Worm (Caenorhabditis elegans): ENCODE data around the gene ZK945.6.

DNA sequence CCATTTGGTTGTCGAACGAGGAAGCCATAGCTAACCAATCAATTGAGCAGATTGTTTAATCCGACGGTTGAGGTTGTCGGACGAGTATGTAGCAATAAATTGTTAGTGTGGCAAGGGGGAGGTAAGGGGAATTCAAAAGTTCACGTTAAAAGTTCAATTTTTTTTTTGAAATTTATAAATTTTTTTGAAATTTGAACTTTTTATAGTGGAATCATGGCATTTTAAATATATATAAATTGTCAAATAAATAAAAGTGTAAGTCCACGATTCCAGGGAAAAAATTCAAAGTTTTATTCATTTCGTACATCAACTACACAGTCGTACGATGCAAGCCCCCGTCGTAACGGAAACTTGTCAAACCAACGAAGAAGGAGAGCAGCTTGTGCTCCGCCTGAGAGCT is 1.6 kb upstream of the ZK945.6 start, which contains the start of the genes ZK945.7 and ZK945.8:
- TF ChIP-seq set-16 (GFP tag; IDR thresholded peaks at IDR 0.05) = no peak
- TF ChIP-seq unc-62 (GFP tag; optimal IDR thresholded peaks at IDR 0.05 in 1 of 2) = no peak
- no peak for TF ChIP-seq unc-62 (tag; optimal IDR thresholded peaks at IDR 0.05)
- TF ChIP-seq skn-1 (tag; optimal IDR thresholded peaks at IDR 0.05) = no peak
- no peak for TF ChIP-seq mdt-29 (GFP tag; IDR thresholded peaks at IDR 0.05)
- no peak for TF ChIP-seq nhr-6 (tag; optimal IDR thresholded peaks at IDR 0.05)

All from whole organism, L4 larva.